Fruit fly (Drosophila melanogaster): ENCODE data around the gene Chsy.
A peak's percentile ranks its signal among the peaks of the same experiment; 100 is the strongest.

The Chsy gene

DNA sequence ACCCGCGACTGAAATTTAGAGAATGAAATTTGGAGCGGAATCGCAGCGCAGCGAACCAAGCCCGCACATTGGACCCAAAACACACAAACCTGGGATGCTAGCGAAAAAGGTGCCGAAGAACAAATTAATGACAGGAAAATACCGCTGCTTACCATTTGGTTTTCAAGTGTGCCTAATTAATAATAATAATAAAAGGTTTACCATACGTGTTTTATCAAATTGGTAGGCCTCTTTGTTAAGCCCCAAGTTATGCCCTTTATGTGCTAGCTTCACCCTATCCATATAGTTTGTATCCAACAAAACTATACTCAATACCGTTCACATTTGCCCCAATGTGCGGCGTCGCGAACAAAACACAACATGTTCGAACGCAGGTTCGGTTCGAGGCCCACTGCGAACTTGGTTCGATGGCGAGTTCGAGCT lies 39.1 kb downstream of the Chsy start, which contains the start of gene Ac13E (continued):
- TF ChIP-seq zen (tag; optimal IDR thresholded peaks at IDR 0.05) (peak; percentile 83), CrebB (tag; optimal IDR thresholded peaks at IDR 0.05) (peak; percentile 76), stc (GFP tag; IDR thresholded peaks at IDR 0.05) (peak; percentile 88), crp (GFP tag; optimal IDR thresholded peaks at IDR 0.05) (peak in 1 of 2 experiments; percentile 56), Sox100B (GFP tag; optimal IDR thresholded peaks at IDR 0.05) (peak; percentile 93), wek (GFP tag; optimal IDR thresholded peaks at IDR 0.05) (peak; percentile 73), CG9797 (GFP tag; optimal IDR thresholded peaks at IDR 0.05) (peak; percentile 18), CG8281 (tag; optimal IDR thresholded peaks at IDR 0.05) (peak; percentile 73), CG18476 (GFP tag; optimal IDR thresholded peaks at IDR 0.05) (peak; percentile 87), gem (tag; optimal IDR thresholded peaks at IDR 0.05) (peak; percentile 94), tll (GFP tag; optimal IDR thresholded peaks at IDR 0.05) (peak in 1 of 2 experiments; percentile 18), zfh2 (GFP tag; optimal IDR thresholded peaks at IDR 0.05) (peak; percentile 64), CG13624 (GFP tag; optimal IDR thresholded peaks at IDR 0.05) (peak; percentile 77), CG10321 (GFP tag; IDR thresholded peaks at IDR 0.05) (peak; percentile 40; the same call in 1 of the 2 replicates), Kr (GFP tag; optimal IDR thresholded peaks at IDR 0.05) (peak; percentile 74), unc-4 (GFP tag; IDR thresholded peaks at IDR 0.05; ENCODE audit: partially characterized antibody) (no peak), crc (GFP tag; optimal IDR thresholded peaks at IDR 0.05) (peak; percentile 64), Ada2b (GFP tag; IDR thresholded peaks at IDR 0.05) (peak; percentile 82), gcm2 (GFP tag; optimal IDR thresholded peaks at IDR 0.05) (peak; percentile 85), Pdp1 (GFP tag; optimal IDR thresholded peaks at IDR 0.05) (peak; percentile 81 to 88), CG10267 (tag; optimal IDR thresholded peaks at IDR 0.05) (peak; percentile 82), CG1529 (GFP tag; optimal IDR thresholded peaks at IDR 0.05) (peak; percentile 89), Hr51 (GFP tag; optimal IDR thresholded peaks at IDR 0.05) (peak; percentile 83 to 91), CG17186 (GFP tag; optimal IDR thresholded peaks at IDR 0.05) (peak; percentile 81), MBD-R2 (GFP tag; IDR thresholded peaks at IDR 0.05) (peak; percentile 55; the same call in 1 of the 2 replicates), CG7745 (tag; optimal IDR thresholded peaks at IDR 0.05) (no peak), H15 (GFP tag; IDR thresholded peaks at IDR 0.05) (peak; percentile 75), Xbp1 (GFP tag; optimal IDR thresholded peaks at IDR 0.05) (peak; percentile 89), mld (GFP tag; IDR thresholded peaks at IDR 0.05; ENCODE audit: partially characterized antibody) (peak; percentile 15; the same call in 1 of the 3 replicates), sug (tag; optimal IDR thresholded peaks at IDR 0.05) (peak; percentile 87), pfk (GFP tag; optimal IDR thresholded peaks at IDR 0.05) (peak; percentile 38), ci (GFP tag; IDR thresholded peaks at IDR 0.05) (peak; percentile 86), CG6791 (GFP tag; IDR thresholded peaks at IDR 0.05; ENCODE audit: partially characterized antibody) (no peak; the same call in 2 of the 3 replicates), Lhr (GFP tag; optimal IDR thresholded peaks at IDR 0.05) (peak; percentile 72), Adf1 (GFP tag; IDR thresholded peaks at IDR 0.05) (peak; percentile 70), HmgD (GFP tag; optimal IDR thresholded peaks at IDR 0.05) (no peak), Med (GFP tag) (peak; percentile 98), twi (tag; optimal IDR thresholded peaks at IDR 0.05) (peak; percentile 77), HHEX (GFP tag; optimal IDR thresholded peaks at IDR 0.05) (peak; percentile 89), Ptx1 (GFP tag; IDR thresholded peaks at IDR 0.05) (peak; percentile 89), ato (GFP tag; IDR thresholded peaks at IDR 0.05; ENCODE audit: partially characterized antibody) (no peak), Asciz (GFP tag; optimal IDR thresholded peaks at IDR 0.05) (peak; percentile 69), nom (GFP tag; optimal IDR thresholded peaks at IDR 0.05) (peak; percentile 85), CG9876 (GFP tag; optimal IDR thresholded peaks at IDR 0.05) (peak; percentile 28), fu2 (GFP tag; optimal IDR thresholded peaks at IDR 0.05) (peak; percentile 59), Rx (GFP tag; IDR thresholded peaks at IDR 0.05) (peak; percentile 64; the same call in 1 of the 2 replicates), lmd (GFP tag; IDR thresholded peaks at IDR 0.05) (peak; percentile 92), fd3F (GFP tag; optimal IDR thresholded peaks at IDR 0.05) (peak; percentile 84), Vsx1 (GFP tag; optimal IDR thresholded peaks at IDR 0.05) (peak; percentile 74)

Measured in whole organism, embryonic.